Worm (Caenorhabditis elegans): Measurements from ENCODE around the gene srm-1.

- TF ChIP-seq pha-4 (tag; optimal IDR thresholded peaks at IDR 0.05) (no peak), ztf-11 (tag; optimal IDR thresholded peaks at IDR 0.05) (no peak), mep-1 (tag; optimal IDR thresholded peaks at IDR 0.05) (no peak), unc-62 (GFP tag; optimal IDR thresholded peaks at IDR 0.05) (no peak), nhr-237 (tag; optimal IDR thresholded peaks at IDR 0.05) (no peak), mab-5 (tag; optimal IDR thresholded peaks at IDR 0.05) (no peak), nhr-2 (tag; optimal IDR thresholded peaks at IDR 0.05) (no peak), blmp-1 (tag; optimal IDR thresholded peaks at IDR 0.05) (no peak), zip-8 (tag; optimal IDR thresholded peaks at IDR 0.05) (no peak)
Measured at ce11 chrIV:5037489-5037888, 25.1 kb downstream of the srm-1 start, which contains the start of gene C09B9.1.
